Fruit fly (Drosophila melanogaster) whole organism, embryonic: ENCODE data around the gene CG9297.

Source experiments
- Abd-B ChIP-seq: fragments of 200-800 bp; sonication (Bioruptor generic); optimal IDR thresholded peaks from 2 replicates; lab custom pipeline; 2018; ENCODE audit warnings: missing biosample characterization, mild to moderate bottlenecking, missing genetic modification characterization, moderate library complexity
- Antp ChIP-seq: fragments of 200-800 bp; sonication (Bioruptor generic); optimal IDR thresholded peaks from 3 replicates; lab custom pipeline; 2016; ENCODE audit warnings: missing biosample characterization, missing genetic modification characterization
- Blimp-1 ChIP-seq: fragments of 200-800 bp; sonication (Bioruptor generic); optimal IDR thresholded peaks from 3 replicates; lab custom pipeline; 2018; ENCODE audit warnings: missing biosample characterization, missing genetic modification characterization, mild to moderate bottlenecking, moderate library complexity, missing genetic modification reagents
- CG10979 ChIP-seq: fragments of 200-800 bp; sonication (Bioruptor generic); optimal IDR thresholded peaks from 2 replicates; lab custom pipeline; 2018; ENCODE audit warnings: missing biosample characterization, mild to moderate bottlenecking, missing genetic modification characterization, moderate library complexity
- CG11093 ChIP-seq: fragments of 200-800 bp; sonication (Bioruptor generic); IDR thresholded peaks from 3 replicates; pipeline ENCODE4 v1.3.6; 2022; ENCODE audit warnings: missing biosample characterization, missing genetic modification characterization
- CG12219 ChIP-seq: fragments of 200-800 bp; sonication (Bioruptor generic); optimal IDR thresholded peaks from 3 replicates; lab custom pipeline; 2018; ENCODE audit warnings: missing biosample characterization, mild to moderate bottlenecking, missing genetic modification characterization
- CG13624 ChIP-seq: fragments of 200-800 bp; sonication (Bioruptor generic); optimal IDR thresholded peaks from 2 replicates; lab custom pipeline; 2016; ENCODE audit warnings: missing biosample characterization, missing genetic modification characterization
- CG14014 ChIP-seq: fragments of 200-800 bp; sonication (Bioruptor generic); IDR thresholded peaks from 2 replicates; pipeline ENCODE4 v1.3.6; 2022; ENCODE audit warnings: missing biosample characterization, missing genetic modification characterization
- CG14860 ChIP-seq: fragments of 200-800 bp; sonication (Bioruptor generic); IDR thresholded peaks from 3 replicates; pipeline ENCODE4 v1.3.6; 2022; ENCODE audit warnings: missing biosample characterization, missing genetic modification characterization; ENCODE audit not compliant: partially characterized antibody
- CG1529 ChIP-seq: fragments of 200-800 bp; sonication (Bioruptor generic); optimal IDR thresholded peaks from 3 replicates; lab custom pipeline; 2018; ENCODE audit warnings: missing biosample characterization, missing genetic modification characterization
- CG16779 ChIP-seq: fragments of 200-800 bp; sonication (Bioruptor generic); IDR thresholded peaks from 2 replicates; pipeline ENCODE4 v1.3.6; 2022; ENCODE audit warnings: missing biosample characterization, missing genetic modification characterization
- CG17829 ChIP-seq: fragments of 200-800 bp; optimal IDR thresholded peaks from 2 replicates; lab custom pipeline; 2019; ENCODE audit warnings: missing biosample characterization, mild to moderate bottlenecking, missing genetic modification characterization, moderate library complexity
- CG18262 ChIP-seq: fragments of 200-800 bp; optimal IDR thresholded peaks from 3 replicates; lab custom pipeline; 2019; ENCODE audit warnings: missing biosample characterization, mild to moderate bottlenecking, missing genetic modification characterization, moderate library complexity
- CG2129 ChIP-seq: fragments of 200-800 bp; sonication (Bioruptor generic); IDR thresholded peaks from 2 replicates; pipeline ENCODE4 v1.3.6; 2022; ENCODE audit warnings: missing biosample characterization, missing genetic modification characterization; ENCODE audit not compliant: partially characterized antibody
- CG30431 ChIP-seq: fragments of 200-800 bp; sonication (Bioruptor generic); optimal IDR thresholded peaks from 2 replicates; lab custom pipeline; 2017; ENCODE audit warnings: missing biosample characterization, missing genetic modification characterization
- CG3065 ChIP-seq: fragments of 200-800 bp; sonication (Bioruptor generic); optimal IDR thresholded peaks from 2 replicates; lab custom pipeline; 2016; ENCODE audit warnings: missing biosample characterization, missing genetic modification characterization
- CG4730 ChIP-seq: fragments of 200-800 bp; sonication (Bioruptor generic); IDR thresholded peaks from 2 replicates; pipeline ENCODE4 v1.3.6; 2022; ENCODE audit warnings: missing biosample characterization, missing genetic modification characterization
- CG7745 ChIP-seq: fragments of 200-800 bp; sonication (Bioruptor generic); optimal IDR thresholded peaks from 2 replicates; lab custom pipeline; 2018; ENCODE audit warnings: missing biosample characterization, mild to moderate bottlenecking, missing genetic modification characterization, moderate library complexity
- HLH4C ChIP-seq: fragments of 200-800 bp; sonication (Bioruptor generic); IDR thresholded peaks from 3 replicates; pipeline ENCODE4 v1.3.6; 2022; ENCODE audit warnings: missing biosample characterization, missing genetic modification characterization; ENCODE audit not compliant: partially characterized antibody
- Oaz ChIP-seq: fragments of 200-800 bp; sonication (Bioruptor generic); IDR thresholded peaks from 2 replicates; pipeline ENCODE4 v1.3.6; 2022; ENCODE audit warnings: missing biosample characterization, missing genetic modification characterization
- PHDP ChIP-seq: fragments of 200-800 bp; sonication (Bioruptor generic); optimal IDR thresholded peaks from 3 replicates; lab custom pipeline; 2018; ENCODE audit warnings: missing biosample characterization, mild to moderate bottlenecking, missing genetic modification characterization, moderate library complexity
- Pdp1 ChIP-seq, 2 experiments: fragments of 200-800 bp; sonication (Bioruptor generic); optimal IDR thresholded peaks; 3 replicates each; lab custom pipeline; 2016; ENCODE audit warnings: missing biosample characterization in 2 of 2, missing genetic modification characterization in 2 of 2, mild to moderate bottlenecking in 1 of 2, moderate library complexity in 1 of 2
- Scr ChIP-seq: fragments of 200-800 bp; sonication (Bioruptor generic); IDR thresholded peaks from 2 replicates; pipeline ENCODE4 v1.3.6; 2022; ENCODE audit warnings: missing biosample characterization, missing genetic modification characterization; ENCODE audit not compliant: partially characterized antibody
- Sry-β ChIP-seq: fragments of 200-800 bp; sonication (Bioruptor generic); optimal IDR thresholded peaks from 2 replicates; lab custom pipeline; 2018; ENCODE audit warnings: missing biosample characterization, mild to moderate bottlenecking, missing genetic modification characterization, moderate library complexity
- Ssrp ChIP-seq: fragments of 200-800 bp; sonication (Bioruptor generic); optimal IDR thresholded peaks from 2 replicates; lab custom pipeline; 2018; ENCODE audit warnings: missing biosample characterization, mild to moderate bottlenecking, missing genetic modification characterization, moderate library complexity
- Tbp ChIP-seq: fragments of >200 bp; optimal IDR thresholded peaks from 2 replicates; lab custom pipeline; 2018; ENCODE audit warnings: missing biosample characterization, missing genetic modification characterization
- az2 ChIP-seq: fragments of 200-800 bp; sonication (Bioruptor generic); optimal IDR thresholded peaks from 3 replicates; lab custom pipeline; 2016; ENCODE audit warnings: missing biosample characterization, missing genetic modification characterization
- bowl ChIP-seq: fragments of 200-800 bp; sonication (Bioruptor generic); IDR thresholded peaks from 2 replicates; pipeline ENCODE4 v1.3.6; 2022; ENCODE audit warnings: missing biosample characterization, missing genetic modification characterization
- btn ChIP-seq: fragments of 200-800 bp; sonication (Bioruptor generic); optimal IDR thresholded peaks from 2 replicates; lab custom pipeline; 2016; ENCODE audit warnings: missing biosample characterization, missing genetic modification characterization
- caup ChIP-seq: fragments of 200-800 bp; sonication (Bioruptor generic); optimal IDR thresholded peaks from 3 replicates; lab custom pipeline; 2017; ENCODE audit warnings: missing biosample characterization, mild to moderate bottlenecking, missing genetic modification characterization, moderate library complexity; ENCODE audit not compliant: severe bottlenecking
- chinmo ChIP-seq: fragments of 200-800 bp; sonication (Bioruptor generic); IDR thresholded peaks from 4 replicates; pipeline ENCODE4 v1.3.6; 2022; ENCODE audit warnings: missing biosample characterization, missing genetic modification characterization; ENCODE audit not compliant: partially characterized antibody
- corto ChIP-seq: fragments of 200-800 bp; sonication (Bioruptor generic); optimal IDR thresholded peaks from 2 replicates; lab custom pipeline; 2016; ENCODE audit warnings: missing biosample characterization, mild to moderate bottlenecking, missing genetic modification characterization, moderate library complexity
- danr ChIP-seq: fragments of 200-800 bp; sonication (Bioruptor generic); IDR thresholded peaks from 2 replicates; pipeline ENCODE4 v1.3.6; 2022; ENCODE audit warnings: missing biosample characterization, missing genetic modification characterization
- dimm ChIP-seq: fragments of 200-800 bp; sonication (Bioruptor generic); IDR thresholded peaks from 2 replicates; pipeline ENCODE4 v1.3.6; 2022; ENCODE audit warnings: missing biosample characterization, missing genetic modification characterization
- eve ChIP-seq, 2 experiments: fragments of >200 bp; optimal IDR thresholded peaks; 2 replicates each; lab custom pipeline; 2017; ENCODE audit warnings: missing biosample characterization in 2 of 2, missing genetic modification characterization in 2 of 2
- hkb ChIP-seq, 2 experiments: fragments of 200-800 bp in 1 of 2; fragments of >200 bp in 1 of 2; sonication (Bioruptor generic) in 1 of 2; IDR thresholded peaks in 1 of 2; optimal IDR thresholded peaks in 1 of 2; 2 replicates each; pipeline versions ENCODE4 v1.3.6 to Lab custom; 2017 to 2022; ENCODE audit warnings: missing biosample characterization in 1 of 2, missing genetic modification characterization in 1 of 2
- jigr1 ChIP-seq: fragments of 200-800 bp; sonication (Bioruptor generic); IDR thresholded peaks from 3 replicates; pipeline ENCODE4 v1.3.6; 2022; ENCODE audit warnings: missing biosample characterization, missing genetic modification characterization
- nau ChIP-seq: fragments of 200-800 bp; sonication (Bioruptor generic); optimal IDR thresholded peaks from 3 replicates; lab custom pipeline; 2017; ENCODE audit warnings: missing biosample characterization, mild to moderate bottlenecking, missing genetic modification characterization, missing genetic modification reagents
- nerfin-1 ChIP-seq: fragments of 200-800 bp; sonication (Bioruptor generic); optimal IDR thresholded peaks from 3 replicates; lab custom pipeline; 2019; ENCODE audit warnings: missing biosample characterization, mild to moderate bottlenecking, missing genetic modification characterization, moderate library complexity
- seq ChIP-seq: fragments of 200-800 bp; sonication (Bioruptor generic); IDR thresholded peaks from 2 replicates; pipeline ENCODE4 v1.3.6; 2022; ENCODE audit warnings: missing biosample characterization, missing genetic modification characterization
- sim ChIP-seq: fragments of 200-800 bp; sonication (Bioruptor generic); IDR thresholded peaks from 2 replicates; pipeline ENCODE4 v1.3.6; 2022; ENCODE audit warnings: missing biosample characterization, missing genetic modification characterization
- slbo ChIP-seq: fragments of 200-800 bp; sonication (Bioruptor generic); IDR thresholded peaks from 2 replicates; pipeline ENCODE4 v1.3.6; 2022; ENCODE audit warnings: missing biosample characterization, missing genetic modification characterization
- ssp ChIP-seq: fragments of 200-800 bp; sonication (Bioruptor generic); IDR thresholded peaks from 2 replicates; pipeline ENCODE4 v1.3.6; 2022; ENCODE audit warnings: missing biosample characterization, missing genetic modification characterization
- stwl ChIP-seq: fragments of 200-800 bp; sonication (Bioruptor generic); optimal IDR thresholded peaks from 3 replicates; lab custom pipeline; 2018; ENCODE audit warnings: missing biosample characterization, mild to moderate bottlenecking, missing genetic modification characterization, moderate library complexity
- unpg ChIP-seq: fragments of 200-800 bp; sonication (Bioruptor generic); optimal IDR thresholded peaks from 3 replicates; lab custom pipeline; 2018; ENCODE audit warnings: missing biosample characterization, mild to moderate bottlenecking, missing genetic modification characterization, moderate library complexity
- wek ChIP-seq: fragments of 200-800 bp; sonication (Bioruptor generic); optimal IDR thresholded peaks from 3 replicates; lab custom pipeline; 2018; ENCODE audit warnings: missing biosample characterization, mild to moderate bottlenecking, missing genetic modification characterization, moderate library complexity
- yki ChIP-seq: fragments of >200 bp; optimal IDR thresholded peaks from 3 replicates; lab custom pipeline; 2018

Gene CG9297

dm6 chr3R:13817480-13818305, 46.4 kb downstream of the CG9297 start (continued):
- TF ChIP-seq nerfin-1 (tag; lab: Kevin White, UChicago) (peak; percentile 42), eve (GFP tag; optimal IDR thresholded peaks at IDR 0.05; lab: Kevin White, UChicago) (peak in 1 of 2 experiments; percentile 83), seq (no peak), yki (lab: Kevin White, UChicago) (no peak), CG30431 (GFP tag; lab: Kevin White, UChicago) (peak; percentile 9), CG18262 (tag; lab: Kevin White, UChicago) (peak; percentile 86), CG1529 (GFP tag; lab: Kevin White, UChicago) (peak; percentile 74), CG17829 (tag; lab: Kevin White, UChicago) (peak; percentile 57), Ssrp (tag; lab: Kevin White, UChicago) (peak; percentile 84), Scr (GFP tag; lab: Robert Waterston, UW) (no peak), CG3065 (no peak), CG7745 (tag; lab: Kevin White, UChicago) (no peak), CG14014 (GFP tag; lab: Robert Waterston, UW) (no peak), Tbp (GFP tag; lab: Kevin White, UChicago) (no peak), bowl (GFP tag; lab: Robert Waterston, UW) (no peak), corto (GFP tag; lab: Kevin White, UChicago) (no peak), Sry-β (GFP tag; lab: Kevin White, UChicago) (peak; percentile 26), unpg (GFP tag; lab: Kevin White, UChicago) (peak; percentile 79), caup (GFP tag; lab: Kevin White, UChicago) (no peak), Abd-B (GFP tag; lab: Kevin White, UChicago) (peak; percentile 53), Blimp-1 (GFP tag; lab: Kevin White, UChicago) (peak; percentile 99), CG10979 (tag; lab: Kevin White, UChicago) (peak; percentile 82), danr (GFP tag; lab: Robert Waterston, UW) (peak; percentile 14; the same call in 1 of the 2 replicates), az2 (peak; percentile 73), sim (GFP tag; lab: Robert Waterston, UW) (no peak; the same call in 1 of the 2 replicates), HLH4C (no peak), ssp (peak; percentile 43), CG11093 (GFP tag; lab: Robert Waterston, UW) (peak; percentile 61; the same call in 2 of the 3 replicates), CG2129 (GFP tag; lab: Robert Waterston, UW) (no peak), CG12219 (peak; percentile 17), chinmo (no peak), nau (GFP tag; lab: Kevin White, UChicago) (peak; percentile 30), jigr1 (no peak), dimm (GFP tag; lab: Robert Waterston, UW) (no peak), Oaz (no peak), PHDP (peak; percentile 61), CG14860 (GFP tag; lab: Robert Waterston, UW) (no peak), CG13624 (GFP tag; lab: Kevin White, UChicago) (peak; percentile 16), btn (GFP tag; lab: Kevin White, UChicago) (no peak), Pdp1 (GFP tag; optimal IDR thresholded peaks at IDR 0.05; lab: Kevin White, UChicago) (peak; percentile 40 to 47), slbo (GFP tag; lab: Robert Waterston, UW) (peak; percentile 13; the same call in 1 of the 2 replicates), CG4730 (peak; percentile 34; the same call in 1 of the 2 replicates), hkb (optimal IDR thresholded peaks at IDR 0.05; lab: Kevin White, UChicago) (no peak), hkb (GFP tag; IDR thresholded peaks at IDR 0.05; lab: Robert Waterston, UW) (0 out of 2 replicates have a peak, but pooled peaks have one; percentile 40), stwl (no peak), CG16779 (GFP tag; lab: Robert Waterston, UW) (no peak), Antp (GFP tag; lab: Kevin White, UChicago) (peak; percentile 2), wek (GFP tag; lab: Kevin White, UChicago) (peak; percentile 8)
